Fruit fly (Drosophila melanogaster) whole organism, embryonic: Measurements from ENCODE around the gene mal.
A peak's percentile ranks its signal among the peaks of the same experiment; 100 is the strongest.

ENCODE experiments used
- Adf1 ChIP-seq: fragments of 200-800 bp; sonication (Bioruptor generic); IDR thresholded peaks from 2 replicates; pipeline ENCODE4 v1.3.6; 2022; ENCODE audit warnings: missing biosample characterization, missing genetic modification characterization
- BtbVII ChIP-seq: fragments of 200-800 bp; sonication (Bioruptor generic); optimal IDR thresholded peaks from 3 replicates; lab custom pipeline; 2017; ENCODE audit warnings: missing biosample characterization, mild to moderate bottlenecking, missing genetic modification characterization
- CG10543 ChIP-seq: fragments of 200-800 bp; sonication (Bioruptor generic); optimal IDR thresholded peaks from 3 replicates; lab custom pipeline; 2017; ENCODE audit warnings: missing biosample characterization, mild to moderate bottlenecking, missing genetic modification characterization, moderate library complexity
- CG11247 ChIP-seq: fragments of 200-800 bp; sonication (Bioruptor generic); IDR thresholded peaks from 2 replicates; pipeline ENCODE4 v1.3.6; 2022; ENCODE audit warnings: missing biosample characterization, missing genetic modification characterization
- CG12769 ChIP-seq: fragments of 200-800 bp; sonication (Bioruptor generic); optimal IDR thresholded peaks from 2 replicates; lab custom pipeline; 2019; ENCODE audit warnings: missing biosample characterization, mild to moderate bottlenecking, missing genetic modification characterization, moderate library complexity
- CG15073 ChIP-seq: fragments of 200-800 bp; sonication (Bioruptor generic); optimal IDR thresholded peaks from 2 replicates; lab custom pipeline; 2016; ENCODE audit warnings: missing biosample characterization, missing genetic modification characterization
- CG17328 ChIP-seq: fragments of 200-800 bp; sonication (Bioruptor generic); IDR thresholded peaks from 2 replicates; pipeline ENCODE4 v1.3.6; 2022; ENCODE audit warnings: missing biosample characterization, missing genetic modification characterization
- CG17802 ChIP-seq: fragments of 200-800 bp; sonication (Bioruptor generic); optimal IDR thresholded peaks from 2 replicates; lab custom pipeline; 2018; ENCODE audit warnings: missing biosample characterization, mild to moderate bottlenecking, missing genetic modification characterization, moderate library complexity
- CG2202 ChIP-seq: fragments of 200-800 bp; sonication (Bioruptor generic); optimal IDR thresholded peaks from 2 replicates; lab custom pipeline; 2018; ENCODE audit warnings: missing biosample characterization, mild to moderate bottlenecking, missing genetic modification characterization
- CG2678 ChIP-seq: fragments of 200-800 bp; sonication (Bioruptor generic); optimal IDR thresholded peaks from 3 replicates; lab custom pipeline; 2019; ENCODE audit warnings: missing biosample characterization, mild to moderate bottlenecking, missing genetic modification characterization, moderate library complexity
- CG31441 ChIP-seq: fragments of 200-800 bp; sonication (Bioruptor generic); IDR thresholded peaks from 2 replicates; pipeline ENCODE4 v1.3.6; 2022; ENCODE audit warnings: missing biosample characterization, missing genetic modification characterization
- CG4328 ChIP-seq: fragments of 200-800 bp; sonication (Bioruptor generic); optimal IDR thresholded peaks from 3 replicates; lab custom pipeline; 2017; ENCODE audit warnings: missing biosample characterization, missing genetic modification reagents, missing genetic modification characterization
- CG4854 ChIP-seq: fragments of 200-800 bp; sonication (Bioruptor generic); optimal IDR thresholded peaks from 2 replicates; lab custom pipeline; 2016; ENCODE audit warnings: missing biosample characterization, missing genetic modification characterization, inconsistent platforms
- CG7745 ChIP-seq: fragments of 200-800 bp; sonication (Bioruptor generic); optimal IDR thresholded peaks from 2 replicates; lab custom pipeline; 2018; ENCODE audit warnings: missing biosample characterization, mild to moderate bottlenecking, missing genetic modification characterization, moderate library complexity
- CG7928 ChIP-seq: fragments of 200-800 bp; sonication (Bioruptor generic); optimal IDR thresholded peaks from 2 replicates; lab custom pipeline; 2017; ENCODE audit warnings: missing biosample characterization, mild to moderate bottlenecking, missing genetic modification characterization
- CG8478 ChIP-seq: fragments of >200 bp; optimal IDR thresholded peaks from 2 replicates; lab custom pipeline; 2018
- CHES-1-like ChIP-seq: fragments of 200-800 bp; sonication (Bioruptor generic); optimal IDR thresholded peaks from 2 replicates; lab custom pipeline; 2016; ENCODE audit warnings: missing biosample characterization, missing genetic modification characterization
- CkIIα-i1 ChIP-seq: fragments of 200-800 bp; sonication (Bioruptor generic); IDR thresholded peaks from 2 replicates; pipeline ENCODE4 v1.3.6; 2022; ENCODE audit warnings: missing biosample characterization, missing genetic modification characterization
- CrebB ChIP-seq: fragments of 200-800 bp; sonication (Bioruptor generic); optimal IDR thresholded peaks from 3 replicates; lab custom pipeline; 2018; ENCODE audit warnings: missing biosample characterization, mild to moderate bottlenecking, missing genetic modification characterization
- Fer1 ChIP-seq: fragments of 200-800 bp; sonication (Bioruptor generic); optimal IDR thresholded peaks from 2 replicates; lab custom pipeline; 2017; ENCODE audit warnings: missing biosample characterization, mild to moderate bottlenecking, missing genetic modification characterization
- Fer3 ChIP-seq: fragments of 200-800 bp; sonication (Bioruptor generic); optimal IDR thresholded peaks from 2 replicates; lab custom pipeline; 2018; ENCODE audit warnings: missing biosample characterization, mild to moderate bottlenecking, missing genetic modification characterization, moderate library complexity
- HLHmδ ChIP-seq: fragments of 200-800 bp; sonication (Bioruptor generic); optimal IDR thresholded peaks from 2 replicates; lab custom pipeline; 2018; ENCODE audit warnings: missing biosample characterization, mild to moderate bottlenecking, missing genetic modification characterization, moderate library complexity
- Hmr ChIP-seq: fragments of 200-800 bp; sonication (Bioruptor generic); optimal IDR thresholded peaks from 3 replicates; lab custom pipeline; 2017; ENCODE audit warnings: mild to moderate bottlenecking, missing biosample characterization, missing genetic modification reagents, missing genetic modification characterization
- Lhr ChIP-seq: fragments of 200-800 bp; sonication (Bioruptor generic); optimal IDR thresholded peaks from 3 replicates; lab custom pipeline; 2017; ENCODE audit warnings: mild to moderate bottlenecking, missing biosample characterization, missing genetic modification reagents, missing genetic modification characterization
- MBD-R2 ChIP-seq: fragments of 200-800 bp; sonication (Bioruptor generic); IDR thresholded peaks from 2 replicates; pipeline ENCODE4 v1.3.6; 2022; ENCODE audit warnings: missing biosample characterization, missing genetic modification characterization
- Rfx ChIP-seq: fragments of 200-800 bp; sonication (Bioruptor generic); IDR thresholded peaks from 2 replicates; pipeline ENCODE4 v1.3.6; 2022; ENCODE audit warnings: missing biosample characterization, missing genetic modification characterization
- Sin3A ChIP-seq: fragments of >200 bp; optimal IDR thresholded peaks from 2 replicates; lab custom pipeline; 2018
- Sry-β ChIP-seq: fragments of 200-800 bp; sonication (Bioruptor generic); optimal IDR thresholded peaks from 2 replicates; lab custom pipeline; 2018; ENCODE audit warnings: missing biosample characterization, mild to moderate bottlenecking, missing genetic modification characterization, moderate library complexity
- TFAM ChIP-seq: fragments of 200-800 bp; sonication (Bioruptor generic); optimal IDR thresholded peaks from 2 replicates; lab custom pipeline; 2017; ENCODE audit warnings: missing biosample characterization, missing genetic modification characterization, inconsistent platforms
- Usf ChIP-seq: fragments of 200-800 bp; sonication (Bioruptor generic); optimal IDR thresholded peaks from 2 replicates; lab custom pipeline; 2017; ENCODE audit warnings: missing genotype, missing biosample characterization, missing genetic modification characterization
- ase ChIP-seq: fragments of 200-800 bp; sonication (Bioruptor generic); IDR thresholded peaks from 3 replicates; pipeline ENCODE4 v1.3.6; 2022; ENCODE audit warnings: missing biosample characterization, missing genetic modification characterization
- cad ChIP-seq: fragments of >200 bp; optimal IDR thresholded peaks from 2 replicates; lab custom pipeline; 2017; ENCODE audit warnings: missing biosample characterization, missing genetic modification characterization
- cg ChIP-seq: fragments of 200-800 bp; sonication (Bioruptor generic); optimal IDR thresholded peaks from 3 replicates; lab custom pipeline; 2019; ENCODE audit warnings: missing biosample characterization, mild to moderate bottlenecking, missing genetic modification characterization, moderate library complexity
- chif ChIP-seq, 2 experiments: fragments of 200-800 bp; sonication (Bioruptor generic); optimal IDR thresholded peaks; 3 replicates each; lab custom pipeline; 2016; ENCODE audit warnings: missing biosample characterization in 2 of 2, missing genetic modification characterization in 2 of 2
- crol ChIP-seq: fragments of 200-800 bp; sonication (Bioruptor generic); IDR thresholded peaks from 2 replicates; pipeline ENCODE4 v1.3.6; 2022; ENCODE audit warnings: missing biosample characterization, missing genetic modification characterization
- dmrt99B ChIP-seq: fragments of 200-800 bp; sonication (Bioruptor generic); optimal IDR thresholded peaks from 2 replicates; lab custom pipeline; 2018; ENCODE audit warnings: missing biosample characterization, mild to moderate bottlenecking, missing genetic modification characterization, moderate library complexity
- exex ChIP-seq: fragments of 200-800 bp; sonication (Bioruptor generic); optimal IDR thresholded peaks from 4 replicates; lab custom pipeline; 2018; ENCODE audit warnings: missing biosample characterization, mild to moderate bottlenecking, missing genetic modification characterization, moderate library complexity
- fu2 ChIP-seq: fragments of 200-800 bp; sonication (Bioruptor generic); optimal IDR thresholded peaks from 2 replicates; lab custom pipeline; 2016; ENCODE audit warnings: missing biosample characterization, missing genetic modification characterization
- gt ChIP-seq: fragments of 200-800 bp; sonication (Bioruptor generic); IDR thresholded peaks from 2 replicates; pipeline ENCODE4 v1.3.6; 2022; ENCODE audit warnings: missing biosample characterization, missing genetic modification characterization
- h ChIP-seq: fragments of >200 bp; optimal IDR thresholded peaks from 2 replicates; lab custom pipeline; 2017
- her ChIP-seq: fragments of 200-800 bp; sonication (Bioruptor generic); optimal IDR thresholded peaks from 2 replicates; lab custom pipeline; 2016; ENCODE audit warnings: missing biosample characterization, missing genetic modification characterization
- inv ChIP-seq: fragments of 200-800 bp; sonication (Bioruptor generic); IDR thresholded peaks from 2 replicates; pipeline ENCODE4 v1.3.6; 2022; ENCODE audit warnings: missing biosample characterization, missing genetic modification characterization; ENCODE audit not compliant: partially characterized antibody
- jing ChIP-seq: fragments of 200-800 bp; sonication (Bioruptor generic); optimal IDR thresholded peaks from 2 replicates; lab custom pipeline; 2018; ENCODE audit warnings: missing biosample characterization, mild to moderate bottlenecking, missing genetic modification characterization
- lbe ChIP-seq: fragments of 200-800 bp; sonication (Bioruptor generic); optimal IDR thresholded peaks from 2 replicates; lab custom pipeline; 2016; ENCODE audit warnings: missing biosample characterization, mild to moderate bottlenecking, missing genetic modification characterization
- mirr ChIP-seq: fragments of 200-800 bp; sonication (Bioruptor generic); optimal IDR thresholded peaks from 3 replicates; lab custom pipeline; 2018; ENCODE audit warnings: missing biosample characterization, mild to moderate bottlenecking, missing genetic modification characterization
- nau ChIP-seq: fragments of 200-800 bp; sonication (Bioruptor generic); optimal IDR thresholded peaks from 3 replicates; lab custom pipeline; 2017; ENCODE audit warnings: missing biosample characterization, mild to moderate bottlenecking, missing genetic modification characterization, missing genetic modification reagents
- row ChIP-seq: fragments of 200-800 bp; sonication (Bioruptor generic); IDR thresholded peaks from 3 replicates; pipeline ENCODE4 v1.3.6; 2022; ENCODE audit warnings: missing biosample characterization, missing genetic modification characterization
- sd ChIP-seq: fragments of 200-800 bp; sonication (Bioruptor generic); optimal IDR thresholded peaks from 3 replicates; lab custom pipeline; 2018; ENCODE audit warnings: missing biosample characterization, mild to moderate bottlenecking, missing genetic modification characterization, moderate library complexity
- zen2 ChIP-seq: fragments of 200-800 bp; sonication (Bioruptor generic); IDR thresholded peaks from 3 replicates; pipeline ENCODE4 v1.3.6; 2022; ENCODE audit warnings: missing biosample characterization, missing genetic modification characterization; ENCODE audit not compliant: partially characterized antibody

The mal gene

DNA sequence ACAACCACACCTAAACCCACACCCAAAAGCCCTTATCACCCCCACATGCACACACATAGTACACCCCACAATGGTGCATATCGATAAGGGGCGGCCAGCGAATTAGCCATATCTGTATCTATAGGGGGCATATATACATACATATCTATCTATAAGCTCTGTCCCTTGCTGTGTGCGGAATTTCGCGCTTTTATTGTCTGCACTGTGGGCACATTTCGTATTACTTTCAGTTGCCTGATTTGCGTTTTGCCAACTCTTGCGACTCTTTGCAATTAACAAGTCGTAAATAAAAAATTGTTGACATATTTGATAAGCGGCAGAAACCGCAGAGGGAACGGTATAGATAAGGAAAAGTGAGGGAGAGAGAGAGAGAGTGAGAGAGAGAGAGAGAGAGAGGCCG is 51.9 kb downstream of the mal start (continued):
- no peak for TF ChIP-seq CG12769 (tag; lab: Kevin White, UChicago)
- no peak for TF ChIP-seq chif (GFP tag; optimal IDR thresholded peaks at IDR 0.05; lab: Kevin White, UChicago)
- no peak for TF ChIP-seq CG7928 (GFP tag; lab: Kevin White, UChicago)
- no peak for TF ChIP-seq inv (GFP tag; lab: Robert Waterston, UW)
- no peak for TF ChIP-seq HLHmδ
- no peak for TF ChIP-seq Usf (GFP tag; lab: Kevin White, UChicago)
- no peak for TF ChIP-seq CG31441 (GFP tag; lab: Robert Waterston, UW)
- no peak for TF ChIP-seq zen2 (GFP tag; lab: Robert Waterston, UW)
- no peak for TF ChIP-seq Fer3 (tag; lab: Kevin White, UChicago)
- TF ChIP-seq CG4328 = no peak
- TF ChIP-seq sd (tag; lab: Kevin White, UChicago) = peak; percentile 79
- no peak for TF ChIP-seq CG2202 (tag; lab: Kevin White, UChicago)
- TF ChIP-seq MBD-R2 = no peak
- TF ChIP-seq jing = no peak
- no peak for TF ChIP-seq h (lab: Kevin White, UChicago)
- TF ChIP-seq cg (GFP tag; lab: Kevin White, UChicago) = peak; percentile 30
- TF ChIP-seq mirr (GFP tag; lab: Kevin White, UChicago) = peak; percentile 39
- TF ChIP-seq Sry-β = no peak
- TF ChIP-seq Fer1 (GFP tag; lab: Kevin White, UChicago) = peak; percentile 29
- TF ChIP-seq fu2 (GFP tag; lab: Kevin White, UChicago) = no peak
- TF ChIP-seq CHES-1-like (GFP tag; lab: Kevin White, UChicago) = no peak
- no peak for TF ChIP-seq gt (GFP tag; lab: Robert Waterston, UW)
- TF ChIP-seq Hmr (GFP tag; lab: Kevin White, UChicago) = no peak
- 0 out of 2 replicates have a peak, but pooled peaks have one; percentile 19 for TF ChIP-seq Rfx (GFP tag; lab: Robert Waterston, UW)
- TF ChIP-seq crol (GFP tag; lab: Robert Waterston, UW) = peak; percentile 38; the same call in 1 of the 2 replicates
- TF ChIP-seq CG17802 (tag; lab: Kevin White, UChicago) = no peak
- no peak for TF ChIP-seq Sin3A (lab: Kevin White, UChicago)
- no peak for TF ChIP-seq nau (GFP tag; lab: Kevin White, UChicago)
- TF ChIP-seq lbe = peak; percentile 17
- peak; percentile 38 for TF ChIP-seq BtbVII
- TF ChIP-seq Adf1 = no peak
- no peak for TF ChIP-seq CG4854 (GFP tag; lab: Kevin White, UChicago)
- no peak for TF ChIP-seq CG11247 (GFP tag; lab: Robert Waterston, UW)
- TF ChIP-seq CrebB (tag; lab: Kevin White, UChicago) = no peak
- no peak for TF ChIP-seq her (GFP tag; lab: Kevin White, UChicago)
- TF ChIP-seq CG10543 = peak; percentile 23
- no peak for TF ChIP-seq row (GFP tag; lab: Robert Waterston, UW)
- TF ChIP-seq CG15073 (GFP tag; lab: Kevin White, UChicago) = no peak
- no peak for TF ChIP-seq dmrt99B (tag; lab: Kevin White, UChicago)
- TF ChIP-seq Lhr (GFP tag; lab: Kevin White, UChicago) = no peak
- TF ChIP-seq CG7745 (tag; lab: Kevin White, UChicago) = no peak
- no peak for TF ChIP-seq CG17328
- TF ChIP-seq cad (GFP tag; lab: Kevin White, UChicago) = no peak
- TF ChIP-seq ase (GFP tag; lab: Robert Waterston, UW) = 0 out of 3 replicates have a peak, but pooled peaks have one; percentile 15
- TF ChIP-seq CG8478 (lab: Kevin White, UChicago) = no peak
- no peak for TF ChIP-seq CkIIα-i1
- TF ChIP-seq CG2678 (tag; lab: Kevin White, UChicago) = no peak
- TF ChIP-seq exex (tag; lab: Kevin White, UChicago) = peak; percentile 76
- no peak for TF ChIP-seq TFAM (GFP tag; lab: Kevin White, UChicago)
